Fruit fly (Drosophila melanogaster) whole organism, embryonic: Measurements from ENCODE around the gene CG5568.
A peak's percentile ranks its signal among the peaks of the same experiment; 100 is the strongest.

Experiments
- Adf1 ChIP-seq: fragments of 200-800 bp; sonication (Bioruptor generic); IDR thresholded peaks from 2 replicates; pipeline ENCODE4 v1.3.6; 2022; ENCODE audit warnings: missing biosample characterization, missing genetic modification characterization
- CG10543 ChIP-seq: fragments of 200-800 bp; sonication (Bioruptor generic); optimal IDR thresholded peaks from 3 replicates; lab custom pipeline; 2017; ENCODE audit warnings: missing biosample characterization, mild to moderate bottlenecking, missing genetic modification characterization, moderate library complexity
- CG11247 ChIP-seq: fragments of 200-800 bp; sonication (Bioruptor generic); IDR thresholded peaks from 2 replicates; pipeline ENCODE4 v1.3.6; 2022; ENCODE audit warnings: missing biosample characterization, missing genetic modification characterization
- CG11723 ChIP-seq: fragments of 200-800 bp; sonication (Bioruptor generic); optimal IDR thresholded peaks from 2 replicates; lab custom pipeline; 2017; ENCODE audit warnings: missing biosample characterization, mild to moderate bottlenecking, missing genetic modification characterization
- CG13624 ChIP-seq: fragments of 200-800 bp; sonication (Bioruptor generic); optimal IDR thresholded peaks from 2 replicates; lab custom pipeline; 2016; ENCODE audit warnings: missing biosample characterization, missing genetic modification characterization
- CG14050 ChIP-seq: fragments of 200-800 bp; sonication (Bioruptor generic); IDR thresholded peaks from 3 replicates; pipeline ENCODE4 v1.3.6; 2022; ENCODE audit warnings: missing biosample characterization, missing genetic modification characterization
- CG15073 ChIP-seq: fragments of 200-800 bp; sonication (Bioruptor generic); optimal IDR thresholded peaks from 2 replicates; lab custom pipeline; 2016; ENCODE audit warnings: missing biosample characterization, missing genetic modification characterization
- CG16779 ChIP-seq: fragments of 200-800 bp; sonication (Bioruptor generic); IDR thresholded peaks from 2 replicates; pipeline ENCODE4 v1.3.6; 2022; ENCODE audit warnings: missing biosample characterization, missing genetic modification characterization
- CG1832 ChIP-seq: fragments of 200-800 bp; sonication (Bioruptor generic); optimal IDR thresholded peaks from 2 replicates; lab custom pipeline; 2017; ENCODE audit warnings: missing biosample characterization, mild to moderate bottlenecking, missing genetic modification characterization, inconsistent platforms
- CG18599 ChIP-seq: fragments of 200-800 bp; sonication (Bioruptor generic); optimal IDR thresholded peaks from 3 replicates; lab custom pipeline; 2017; ENCODE audit warnings: missing biosample characterization, missing genetic modification characterization, mild to moderate bottlenecking, moderate library complexity, missing genetic modification reagents
- CG18764 ChIP-seq: fragments of 200-800 bp; sonication (Bioruptor generic); optimal IDR thresholded peaks from 3 replicates; lab custom pipeline; 2016; ENCODE audit warnings: missing biosample characterization, missing genetic modification characterization
- CG30020 ChIP-seq: fragments of 200-800 bp; optimal IDR thresholded peaks from 2 replicates; lab custom pipeline; 2019; ENCODE audit warnings: missing biosample characterization, mild to moderate bottlenecking, missing genetic modification characterization, moderate library complexity
- CG32767 ChIP-seq: fragments of 200-800 bp; sonication (Bioruptor generic); IDR thresholded peaks from 2 replicates; pipeline ENCODE4 v1.3.6; 2022; ENCODE audit warnings: missing biosample characterization, missing genetic modification characterization
- CG3726 ChIP-seq: fragments of 200-800 bp; sonication (Bioruptor generic); IDR thresholded peaks from 3 replicates; pipeline ENCODE4, ENCODE4 v1.3.6; 2022; ENCODE audit warnings: missing biosample characterization, missing genetic modification characterization
- CG3995 ChIP-seq: fragments of 200-800 bp; sonication (Bioruptor generic); optimal IDR thresholded peaks from 3 replicates; lab custom pipeline; 2016; ENCODE audit warnings: missing biosample characterization, missing genetic modification characterization
- CG4820 ChIP-seq: fragments of 200-800 bp; sonication (Bioruptor generic); optimal IDR thresholded peaks from 3 replicates; lab custom pipeline; 2016; ENCODE audit warnings: missing biosample characterization, missing genetic modification characterization
- CG6254 ChIP-seq: fragments of 200-800 bp; sonication (Bioruptor generic); optimal IDR thresholded peaks from 3 replicates; lab custom pipeline; 2017; ENCODE audit warnings: mild to moderate bottlenecking, missing biosample characterization, missing genetic modification reagents, missing genetic modification characterization
- CG6854 ChIP-seq: fragments of 200-800 bp; sonication (Bioruptor generic); optimal IDR thresholded peaks from 3 replicates; lab custom pipeline; 2017; ENCODE audit warnings: missing biosample characterization, mild to moderate bottlenecking, missing genetic modification characterization
- CG7271 ChIP-seq: fragments of 200-800 bp; sonication (Bioruptor generic); optimal IDR thresholded peaks from 2 replicates; lab custom pipeline; 2018; ENCODE audit warnings: missing biosample characterization, mild to moderate bottlenecking, missing genetic modification characterization, moderate library complexity
- CG7357 ChIP-seq: fragments of 200-800 bp; sonication (Bioruptor generic); IDR thresholded peaks from 3 replicates; pipeline ENCODE4 v1.3.6; 2022; ENCODE audit warnings: missing biosample characterization, missing genetic modification characterization
- CG7839 ChIP-seq: fragments of 200-800 bp; sonication (Bioruptor generic); optimal IDR thresholded peaks from 3 replicates; lab custom pipeline; 2018; ENCODE audit warnings: missing biosample characterization, mild to moderate bottlenecking, missing genetic modification characterization, moderate library complexity
- CG9876 ChIP-seq: fragments of 200-800 bp; sonication (Bioruptor generic); optimal IDR thresholded peaks from 2 replicates; lab custom pipeline; 2016; ENCODE audit warnings: missing biosample characterization, missing genetic modification characterization
- CoRest ChIP-seq: fragments of 200-800 bp; sonication (Bioruptor generic); optimal IDR thresholded peaks from 3 replicates; lab custom pipeline; 2018; ENCODE audit warnings: missing biosample characterization, mild to moderate bottlenecking, missing genetic modification characterization, moderate library complexity
- Dfd ChIP-seq, 2 experiments: fragments of >200 bp; optimal IDR thresholded peaks; 2 replicates each; lab custom pipeline; 2017; ENCODE audit warnings: missing biosample characterization in 2 of 2, missing genetic modification characterization in 2 of 2
- Doc3 ChIP-seq: fragments of 200-800 bp; sonication (Bioruptor generic); IDR thresholded peaks from 3 replicates; pipeline ENCODE4 v1.3.6; 2022; ENCODE audit warnings: missing biosample characterization, missing genetic modification characterization; ENCODE audit not compliant: partially characterized antibody
- Drgx ChIP-seq: fragments of 200-800 bp; sonication (Bioruptor generic); IDR thresholded peaks from 2 replicates; pipeline ENCODE4 v1.3.6; 2022; ENCODE audit warnings: missing biosample characterization, missing genetic modification characterization
- Ets97D ChIP-seq: fragments of 200-800 bp; sonication (Bioruptor generic); optimal IDR thresholded peaks from 3 replicates; lab custom pipeline; 2016; ENCODE audit warnings: missing biosample characterization, missing genetic modification characterization
- H2.0 ChIP-seq: fragments of 200-800 bp; sonication (Bioruptor generic); IDR thresholded peaks from 2 replicates; pipeline ENCODE4 v1.3.6; 2022; ENCODE audit warnings: missing biosample characterization, missing genetic modification characterization
- HHEX ChIP-seq: fragments of 200-800 bp; sonication (Bioruptor generic); optimal IDR thresholded peaks from 3 replicates; lab custom pipeline; 2017; ENCODE audit warnings: missing biosample characterization, mild to moderate bottlenecking, missing genetic modification characterization, missing genetic modification reagents
- Hey ChIP-seq: fragments of 200-800 bp; sonication (Bioruptor generic); optimal IDR thresholded peaks from 3 replicates; lab custom pipeline; 2018; ENCODE audit warnings: missing biosample characterization, mild to moderate bottlenecking, missing genetic modification characterization
- HmgD ChIP-seq: fragments of 200-800 bp; sonication (Bioruptor generic); optimal IDR thresholded peaks from 3 replicates; lab custom pipeline; 2016; ENCODE audit warnings: missing biosample characterization, missing genetic modification characterization
- Myb ChIP-seq: fragments of 200-800 bp; sonication (Bioruptor generic); optimal IDR thresholded peaks from 2 replicates; lab custom pipeline; 2016; ENCODE audit warnings: missing biosample characterization, missing genetic modification characterization
- Nf-YA ChIP-seq: fragments of 200-800 bp; sonication (Bioruptor generic); IDR thresholded peaks from 2 replicates; pipeline ENCODE4 v1.3.6; 2022; ENCODE audit warnings: missing biosample characterization, missing genetic modification characterization
- Poxn ChIP-seq: fragments of 200-800 bp; sonication (Bioruptor generic); IDR thresholded peaks from 2 replicates; pipeline ENCODE4 v1.3.6; 2022; ENCODE audit warnings: missing biosample characterization, missing genetic modification characterization
- Ravus ChIP-seq: fragments of 200-800 bp; sonication (Bioruptor generic); IDR thresholded peaks from 2 replicates; pipeline ENCODE4 v1.3.6; 2022; ENCODE audit warnings: missing biosample characterization, missing genetic modification characterization
- TFAM ChIP-seq: fragments of 200-800 bp; sonication (Bioruptor generic); optimal IDR thresholded peaks from 2 replicates; lab custom pipeline; 2017; ENCODE audit warnings: missing biosample characterization, missing genetic modification characterization, inconsistent platforms
- ab ChIP-seq: fragments of 200-800 bp; sonication (Bioruptor generic); optimal IDR thresholded peaks from 2 replicates; lab custom pipeline; 2016; ENCODE audit warnings: missing biosample characterization, missing genetic modification characterization
- aop ChIP-seq: fragments of 200-800 bp; sonication (Bioruptor generic); IDR thresholded peaks from 2 replicates; pipeline ENCODE4 v1.3.6; 2022; ENCODE audit warnings: missing biosample characterization, missing genetic modification characterization
- chif ChIP-seq, 2 experiments: fragments of 200-800 bp; sonication (Bioruptor generic); optimal IDR thresholded peaks; 3 replicates each; lab custom pipeline; 2016; ENCODE audit warnings: missing biosample characterization in 2 of 2, missing genetic modification characterization in 2 of 2
- ci ChIP-seq: fragments of 200-800 bp; sonication (Bioruptor generic); IDR thresholded peaks from 3 replicates; pipeline ENCODE4 v1.3.6; 2022; ENCODE audit warnings: missing biosample characterization, missing genetic modification characterization
- danr ChIP-seq: fragments of 200-800 bp; sonication (Bioruptor generic); IDR thresholded peaks from 2 replicates; pipeline ENCODE4 v1.3.6; 2022; ENCODE audit warnings: missing biosample characterization, missing genetic modification characterization
- dmrt99B ChIP-seq: fragments of 200-800 bp; sonication (Bioruptor generic); optimal IDR thresholded peaks from 2 replicates; lab custom pipeline; 2018; ENCODE audit warnings: missing biosample characterization, mild to moderate bottlenecking, missing genetic modification characterization, moderate library complexity
- gt ChIP-seq: fragments of 200-800 bp; sonication (Bioruptor generic); IDR thresholded peaks from 2 replicates; pipeline ENCODE4 v1.3.6; 2022; ENCODE audit warnings: missing biosample characterization, missing genetic modification characterization
- ken ChIP-seq: fragments of 200-800 bp; sonication (Bioruptor generic); IDR thresholded peaks from 3 replicates; pipeline ENCODE4 v1.3.6; 2022; ENCODE audit warnings: missing biosample characterization, missing genetic modification characterization
- nau ChIP-seq: fragments of 200-800 bp; sonication (Bioruptor generic); optimal IDR thresholded peaks from 3 replicates; lab custom pipeline; 2017; ENCODE audit warnings: missing biosample characterization, mild to moderate bottlenecking, missing genetic modification characterization, missing genetic modification reagents
- odd ChIP-seq: fragments of 200-800 bp; sonication (Bioruptor generic); optimal IDR thresholded peaks from 2 replicates; lab custom pipeline; 2017; ENCODE audit warnings: missing biosample characterization, mild to moderate bottlenecking, missing genetic modification characterization
- pros ChIP-seq: fragments of 200-800 bp; sonication (Bioruptor generic); optimal IDR thresholded peaks from 3 replicates; lab custom pipeline; 2019; ENCODE audit warnings: missing biosample characterization, mild to moderate bottlenecking, missing genetic modification characterization, moderate library complexity
- row ChIP-seq: fragments of 200-800 bp; sonication (Bioruptor generic); IDR thresholded peaks from 3 replicates; pipeline ENCODE4 v1.3.6; 2022; ENCODE audit warnings: missing biosample characterization, missing genetic modification characterization
- run ChIP-seq: fragments of 200-800 bp; sonication (Bioruptor generic); optimal IDR thresholded peaks from 3 replicates; lab custom pipeline; 2018; ENCODE audit warnings: missing biosample characterization, mild to moderate bottlenecking, missing genetic modification characterization
- slbo ChIP-seq: fragments of 200-800 bp; sonication (Bioruptor generic); IDR thresholded peaks from 2 replicates; pipeline ENCODE4 v1.3.6; 2022; ENCODE audit warnings: missing biosample characterization, missing genetic modification characterization
- tap ChIP-seq: fragments of 200-800 bp; optimal IDR thresholded peaks from 3 replicates; lab custom pipeline; 2019; ENCODE audit warnings: missing biosample characterization, mild to moderate bottlenecking, missing genetic modification characterization, moderate library complexity
- toy ChIP-seq: fragments of 200-800 bp; sonication (Bioruptor generic); IDR thresholded peaks from 2 replicates; pipeline ENCODE4 v1.3.6; 2022; ENCODE audit warnings: missing biosample characterization, missing genetic modification characterization
- z ChIP-seq: fragments of 200-800 bp; sonication (Bioruptor generic); IDR thresholded peaks from 3 replicates; pipeline ENCODE4 v1.3.6; 2022; ENCODE audit warnings: missing biosample characterization, missing genetic modification characterization

Gene CG5568

dm6 chr3L:5845466-5845865 is 25.8 kb upstream of the CG5568 start, which contains the start of gene vn (continued):
- TF ChIP-seq dmrt99B (tag; lab: Kevin White, UChicago) (no peak), ken (no peak), CG13624 (GFP tag; lab: Kevin White, UChicago) (peak; percentile 17), CG30020 (tag; lab: Kevin White, UChicago) (no peak), Myb (no peak), CG7357 (GFP tag; lab: Robert Waterston, UW) (no peak), CG14050 (GFP tag; lab: Robert Waterston, UW) (no peak; the same call in 2 of the 3 replicates), ci (GFP tag; lab: Robert Waterston, UW) (peak; percentile 52; the same call in 1 of the 3 replicates), CG11723 (GFP tag; lab: Kevin White, UChicago) (no peak), Hey (tag; lab: Kevin White, UChicago) (no peak), CG9876 (GFP tag; lab: Kevin White, UChicago) (no peak), danr (GFP tag; lab: Robert Waterston, UW) (no peak), Doc3 (no peak), CG18599 (GFP tag; lab: Kevin White, UChicago) (no peak), CG3995 (GFP tag; lab: Kevin White, UChicago) (no peak), CG11247 (no peak), run (no peak), HmgD (GFP tag; lab: Kevin White, UChicago) (peak; percentile 6), CG16779 (GFP tag; lab: Robert Waterston, UW) (no peak), TFAM (GFP tag; lab: Kevin White, UChicago) (no peak), Drgx (GFP tag; lab: Robert Waterston, UW) (peak; percentile 53), slbo (no peak), CG4820 (GFP tag; lab: Kevin White, UChicago) (no peak), CoRest (no peak), H2.0 (GFP tag; lab: Robert Waterston, UW) (no peak), Dfd (GFP tag; optimal IDR thresholded peaks at IDR 0.05; lab: Kevin White, UChicago) (no peak), CG3726 (GFP tag; lab: Robert Waterston, UW) (no peak), gt (GFP tag; lab: Robert Waterston, UW) (no peak), ab (GFP tag; lab: Kevin White, UChicago) (no peak), CG10543 (GFP tag; lab: Kevin White, UChicago) (peak; percentile 54), CG6254 (GFP tag; lab: Kevin White, UChicago) (no peak), Ravus (GFP tag; lab: Robert Waterston, UW) (no peak), tap (tag; lab: Kevin White, UChicago) (no peak), row (GFP tag; lab: Robert Waterston, UW) (peak; percentile 13; the same call in 1 of the 3 replicates), odd (GFP tag; lab: Kevin White, UChicago) (no peak), chif (GFP tag; optimal IDR thresholded peaks at IDR 0.05; lab: Kevin White, UChicago) (no peak), aop (GFP tag; lab: Robert Waterston, UW) (no peak), CG15073 (GFP tag; lab: Kevin White, UChicago) (no peak), Adf1 (GFP tag; lab: Robert Waterston, UW) (peak; percentile 51; the same call in 1 of the 2 replicates), CG6854 (GFP tag; lab: Kevin White, UChicago) (no peak), CG18764 (GFP tag; lab: Kevin White, UChicago) (no peak), Ets97D (GFP tag; lab: Kevin White, UChicago) (no peak), CG7271 (no peak), toy (GFP tag; lab: Robert Waterston, UW) (no peak), nau (GFP tag; lab: Kevin White, UChicago) (no peak), HHEX (GFP tag; lab: Kevin White, UChicago) (no peak), z (peak; percentile 100), Poxn (GFP tag; lab: Robert Waterston, UW) (no peak), CG7839 (tag; lab: Kevin White, UChicago) (no peak), Nf-YA (GFP tag; lab: Robert Waterston, UW) (0 out of 2 replicates have a peak, but pooled peaks have one; percentile 6), CG32767 (GFP tag; lab: Robert Waterston, UW) (no peak), CG1832 (GFP tag; lab: Kevin White, UChicago) (no peak), pros (GFP tag; lab: Kevin White, UChicago) (peak; percentile 34)
